Worm (Caenorhabditis elegans) whole organism, young adult: Measurements from ENCODE around the gene C39B5.5.

Experiments
- F37B4.10 ChIP-seq: fragments of 200-800 bp; sonication (Bioruptor generic); IDR thresholded peaks from 2 replicates; pipeline ENCODE4 v1.3.6; 2022; ENCODE audit warnings: missing genetic modification characterization, missing compliant biosample characterization
- F39B2.1 ChIP-seq: fragments of 200-800 bp; sonication (Bioruptor generic); IDR thresholded peaks from 2 replicates; pipeline ENCODE4 v1.3.6; 2022; ENCODE audit warnings: missing genetic modification reagents, missing genetic modification characterization, missing compliant biosample characterization
- K11D2.4 ChIP-seq: fragments of 200-800 bp; sonication (Bioruptor generic); IDR thresholded peaks from 2 replicates; pipeline ENCODE4 v1.3.6; 2022; ENCODE audit warnings: missing genetic modification reagents, missing genetic modification characterization, missing compliant biosample characterization
- ama-1 ChIP-seq, 3 experiments: fragments of 150-350 bp in 1 of 3; sonication (generic microtip) in 2 of 3; optimal IDR thresholded peaks; 2 replicates each; lab custom pipeline; 2014 to 2018; ENCODE audit warnings: missing biosample characterization in 2 of 3, missing genetic modification characterization in 2 of 3, missing genetic modification reagents in 2 of 3
- aptf-2 ChIP-seq: fragments of 200-800 bp; sonication (Bioruptor generic); conservative IDR thresholded peaks from 2 replicates; pipeline ENCODE4 v1.3.6; 2022; ENCODE audit warnings: missing genetic modification reagents, missing genetic modification characterization, missing compliant biosample characterization
- die-1 ChIP-seq: sonication (generic microtip); optimal IDR thresholded peaks from 2 replicates; lab custom pipeline; 2016; ENCODE audit warnings: missing genotype, mild to moderate bottlenecking, missing genetic modification characterization, missing compliant biosample characterization
- efl-1 ChIP-seq: fragments of 150-350 bp; optimal IDR thresholded peaks from 2 replicates; lab custom pipeline; 2014; ENCODE audit warnings: missing biosample characterization, missing genetic modification reagents, missing genetic modification characterization
- nhr-80 ChIP-seq: sonication (generic microtip); optimal IDR thresholded peaks from 2 replicates; lab custom pipeline; 2016; ENCODE audit warnings: missing genetic modification characterization, missing compliant biosample characterization
- nhr-90 ChIP-seq: sonication (generic microtip); optimal IDR thresholded peaks from 2 replicates; lab custom pipeline; 2016; ENCODE audit warnings: missing genotype, mild to moderate bottlenecking, missing genetic modification characterization, missing compliant biosample characterization
- snpc-1.3 ChIP-seq: sonication (generic microtip); optimal IDR thresholded peaks from 2 replicates; lab custom pipeline; 2017; ENCODE audit warnings: missing genetic modification characterization, mild to moderate bottlenecking, missing compliant biosample characterization, antibody characterized with exemption, moderate library complexity, missing genotype, missing genetic modification reagents; ENCODE audit not compliant: insufficient read depth
- snpc-4 ChIP-seq, 5 experiments: fragments of 150-350 bp in 1 of 5; sonication (generic microtip) in 4 of 5; optimal IDR thresholded peaks; 2 replicates each; lab custom pipeline; 2014 to 2018; ENCODE audit warnings: missing genetic modification characterization in 5 of 5, missing biosample characterization in 3 of 5, antibody characterized with exemption in 2 of 5, mild to moderate bottlenecking in 2 of 5, missing compliant biosample characterization in 2 of 5, missing genotype in 2 of 5, moderate library complexity in 2 of 5, missing genetic modification reagents in 1 of 5
- zfh-2 ChIP-seq: fragments of 200-800 bp; sonication (Bioruptor generic); conservative IDR thresholded peaks from 2 replicates; pipeline ENCODE4 v1.3.6; 2022; ENCODE audit warnings: missing genetic modification reagents, missing genetic modification characterization, missing compliant biosample characterization
- zim-3 ChIP-seq: sonication (generic microtip); optimal IDR thresholded peaks from 2 replicates; lab custom pipeline; 2017; ENCODE audit warnings: mild to moderate bottlenecking, missing genetic modification characterization, moderate library complexity, missing compliant biosample characterization

- no peak for TF ChIP-seq snpc-4 (GFP tag; optimal IDR thresholded peaks at IDR 0.05; lab: Kevin White, UChicago)
- no peak for TF ChIP-seq snpc-4 (tag; optimal IDR thresholded peaks at IDR 0.05; lab: Kevin White, UChicago)
- no peak for TF ChIP-seq F39B2.1
- no peak for TF ChIP-seq ama-1 (optimal IDR thresholded peaks at IDR 0.05; lab: Kevin White, UChicago)
- no peak for TF ChIP-seq ama-1 (GFP tag; optimal IDR thresholded peaks at IDR 0.05; lab: Kevin White, UChicago)
- TF ChIP-seq zim-3 = no peak
- no peak for TF ChIP-seq K11D2.4 (GFP tag; lab: Robert Waterston, UW)
- TF ChIP-seq die-1 (tag; lab: Kevin White, UChicago) = no peak
- TF ChIP-seq aptf-2 (GFP tag; lab: Robert Waterston, UW) = no peak
- no peak for TF ChIP-seq nhr-80 (tag; lab: Kevin White, UChicago)
- TF ChIP-seq efl-1 = no peak
- TF ChIP-seq zfh-2 (GFP tag; lab: Robert Waterston, UW) = no peak
- TF ChIP-seq nhr-90 (tag; lab: Kevin White, UChicago) = no peak
- no peak for TF ChIP-seq snpc-1.3
- TF ChIP-seq F37B4.10 (GFP tag; lab: Robert Waterston, UW) = no peak
Measured at ce11 chrIII:2255522-2255921, 47.6 kb downstream of the C39B5.5 start, which contains the start of gene fbxa-71.
